Worm (Caenorhabditis elegans) whole organism, L2 larva: ENCODE results near the gene algn-9.

Experiments used
- F13H6.1 ChIP-seq: sonication (generic microtip); optimal IDR thresholded peaks from 2 replicates; lab custom pipeline; 2016; ENCODE audit warnings: missing genetic modification characterization, missing compliant biosample characterization
- R02D3.7 ChIP-seq: fragments of 150-350 bp; optimal IDR thresholded peaks from 2 replicates; lab custom pipeline; 2014; ENCODE audit warnings: missing biosample characterization, missing genetic modification characterization
- ZK546.5 ChIP-seq: sonication (generic microtip); optimal IDR thresholded peaks from 2 replicates; lab custom pipeline; 2017; ENCODE audit warnings: missing biosample characterization, missing genetic modification characterization
- aly-2 ChIP-seq: fragments of 150-350 bp; optimal IDR thresholded peaks from 2 replicates; lab custom pipeline; 2014; ENCODE audit warnings: missing biosample characterization, missing genetic modification characterization
- ama-1 ChIP-seq: fragments of 150-350 bp; optimal IDR thresholded peaks from 2 replicates; lab custom pipeline; 2018; ENCODE audit warnings: inconsistent platforms
- ceh-16 ChIP-seq: fragments of 150-350 bp; optimal IDR thresholded peaks from 2 replicates; lab custom pipeline; 2014; ENCODE audit warnings: missing biosample characterization, missing genetic modification characterization
- ceh-82 ChIP-seq: fragments of 150-350 bp; optimal IDR thresholded peaks from 2 replicates; lab custom pipeline; 2014; ENCODE audit warnings: missing biosample characterization, missing genetic modification characterization
- dmd-4 ChIP-seq: sonication (generic microtip); optimal IDR thresholded peaks from 2 replicates; lab custom pipeline; 2017; ENCODE audit warnings: missing biosample characterization, missing genetic modification characterization
- egl-27 ChIP-seq: sonication (generic microtip); optimal IDR thresholded peaks from 3 replicates; lab custom pipeline; 2017; ENCODE audit warnings: missing biosample characterization, missing genetic modification reagents, missing genetic modification characterization
- elt-3 ChIP-seq: sonication (generic microtip); optimal IDR thresholded peaks from 2 replicates; lab custom pipeline; 2017; ENCODE audit warnings: missing biosample characterization, missing genetic modification characterization
- gmeb-1 ChIP-seq: fragments of 150-350 bp; optimal IDR thresholded peaks from 2 replicates; lab custom pipeline; 2014; ENCODE audit warnings: missing biosample characterization, missing genetic modification characterization
- lin-11 ChIP-seq: fragments of 150-350 bp; sonication (generic microtip); optimal IDR thresholded peaks from 2 replicates; lab custom pipeline; 2014; ENCODE audit warnings: missing biosample characterization, missing genetic modification characterization, inconsistent platforms, mixed read lengths
- lin-39 ChIP-seq: fragments of 150-350 bp; optimal IDR thresholded peaks from 2 replicates; lab custom pipeline; 2014; ENCODE audit warnings: missing biosample characterization, missing genetic modification reagents, missing genetic modification characterization
- lsy-2 ChIP-seq, 2 experiments: fragments of 150-350 bp in 1 of 2; sonication (generic microtip) in 1 of 2; optimal IDR thresholded peaks; 2 replicates each; lab custom pipeline; 2014 to 2017; ENCODE audit warnings: missing biosample characterization in 2 of 2, missing genetic modification characterization in 2 of 2
- mab-5 ChIP-seq: fragments of 150-350 bp; optimal IDR thresholded peaks from 2 replicates; lab custom pipeline; 2014; ENCODE audit warnings: missing biosample characterization, missing genetic modification characterization
- mdl-1 ChIP-seq, 2 experiments: fragments of 150-350 bp in 1 of 2; sonication (generic microtip) in 1 of 2; optimal IDR thresholded peaks; 2 replicates each; lab custom pipeline; 2017; ENCODE audit warnings: missing biosample characterization in 2 of 2, missing genetic modification characterization in 2 of 2
- nhr-10 ChIP-seq: sonication (generic microtip); optimal IDR thresholded peaks from 2 replicates; lab custom pipeline; 2017; ENCODE audit warnings: missing biosample characterization, missing genetic modification characterization
- nhr-11 ChIP-seq: fragments of 150-350 bp; optimal IDR thresholded peaks from 2 replicates; lab custom pipeline; 2014; ENCODE audit warnings: missing biosample characterization, missing genetic modification characterization
- nhr-12 ChIP-seq: fragments of 150-350 bp; optimal IDR thresholded peaks from 2 replicates; lab custom pipeline; 2014; ENCODE audit warnings: missing biosample characterization, missing genetic modification characterization
- nhr-129 ChIP-seq: fragments of 150-350 bp; optimal IDR thresholded peaks from 2 replicates; lab custom pipeline; 2014; ENCODE audit warnings: missing biosample characterization, missing genetic modification characterization
- nhr-21 ChIP-seq: fragments of 150-350 bp; optimal IDR thresholded peaks from 2 replicates; lab custom pipeline; 2014; ENCODE audit warnings: missing biosample characterization, missing genetic modification characterization
- nhr-23 ChIP-seq: fragments of 150-350 bp; optimal IDR thresholded peaks from 2 replicates; lab custom pipeline; 2014; ENCODE audit warnings: missing biosample characterization, missing genetic modification reagents, missing genetic modification characterization
- nhr-237 ChIP-seq: fragments of 150-350 bp; optimal IDR thresholded peaks from 2 replicates; lab custom pipeline; 2014; ENCODE audit warnings: missing biosample characterization, missing genetic modification characterization
- nhr-25 ChIP-seq: fragments of 150-350 bp; sonication (generic microtip); optimal IDR thresholded peaks from 3 replicates; lab custom pipeline; 2014; ENCODE audit warnings: missing biosample characterization, missing genetic modification characterization
- nhr-6 ChIP-seq: fragments of 150-350 bp; optimal IDR thresholded peaks from 2 replicates; lab custom pipeline; 2014; ENCODE audit warnings: missing biosample characterization, missing genetic modification characterization
- nhr-77 ChIP-seq: fragments of 150-350 bp; optimal IDR thresholded peaks from 2 replicates; lab custom pipeline; 2014; ENCODE audit warnings: missing biosample characterization, missing genetic modification characterization
- sma-3 ChIP-seq: sonication (generic microtip); optimal IDR thresholded peaks from 2 replicates; lab custom pipeline; 2016; ENCODE audit warnings: missing genetic modification reagents, missing genetic modification characterization, missing compliant biosample characterization
- sma-9 ChIP-seq, 2 experiments: fragments of 150-350 bp in 1 of 2; sonication (generic microtip) in 1 of 2; optimal IDR thresholded peaks; 2 replicates each; lab custom pipeline; 2014 to 2016; ENCODE audit warnings: missing genetic modification characterization in 2 of 2, mild to moderate bottlenecking in 1 of 2, missing biosample characterization in 1 of 2, missing compliant biosample characterization in 1 of 2, missing genetic modification reagents in 1 of 2, moderate library complexity in 1 of 2
- snpc-4 ChIP-seq: fragments of 150-350 bp; optimal IDR thresholded peaks from 2 replicates; lab custom pipeline; 2014; ENCODE audit warnings: missing biosample characterization, missing genetic modification characterization
- unc-55 ChIP-seq: fragments of 150-350 bp; sonication (generic microtip); optimal IDR thresholded peaks from 3 replicates; lab custom pipeline; 2014; ENCODE audit warnings: missing biosample characterization, missing genetic modification reagents, missing genetic modification characterization
- ztf-11 ChIP-seq: sonication (generic microtip); optimal IDR thresholded peaks from 2 replicates; lab custom pipeline; 2017; ENCODE audit warnings: missing biosample characterization, missing genetic modification characterization
- ztf-4 ChIP-seq: fragments of 150-350 bp; optimal IDR thresholded peaks from 2 replicates; lab custom pipeline; 2014; ENCODE audit warnings: missing biosample characterization, missing genetic modification characterization

algn-9 gene

ce11 chrII:10574177-10574576, 10.0 kb upstream of the algn-9 start:
- no peak for TF ChIP-seq nhr-6 (tag; lab: Kevin White, UChicago)
- no peak for TF ChIP-seq aly-2 (tag; lab: Kevin White, UChicago)
- TF ChIP-seq snpc-4 (tag; lab: Kevin White, UChicago), result no peak
- no peak for TF ChIP-seq elt-3 (tag; lab: Kevin White, UChicago)
- TF ChIP-seq F13H6.1 (tag; lab: Kevin White, UChicago), result no peak
- no peak for TF ChIP-seq mdl-1 (tag; optimal IDR thresholded peaks at IDR 0.05; lab: Kevin White, UChicago)
- no peak for TF ChIP-seq lsy-2 (tag; optimal IDR thresholded peaks at IDR 0.05; lab: Kevin White, UChicago)
- no peak for TF ChIP-seq dmd-4
- no peak for TF ChIP-seq nhr-129 (tag; lab: Kevin White, UChicago)
- TF ChIP-seq nhr-12 (tag; lab: Kevin White, UChicago), result no peak
- TF ChIP-seq lin-11, result no peak
- no peak for TF ChIP-seq ceh-16 (tag; lab: Kevin White, UChicago)
- no peak for TF ChIP-seq nhr-23
- no peak for TF ChIP-seq lin-39 (tag; lab: Kevin White, UChicago)

DNA sequence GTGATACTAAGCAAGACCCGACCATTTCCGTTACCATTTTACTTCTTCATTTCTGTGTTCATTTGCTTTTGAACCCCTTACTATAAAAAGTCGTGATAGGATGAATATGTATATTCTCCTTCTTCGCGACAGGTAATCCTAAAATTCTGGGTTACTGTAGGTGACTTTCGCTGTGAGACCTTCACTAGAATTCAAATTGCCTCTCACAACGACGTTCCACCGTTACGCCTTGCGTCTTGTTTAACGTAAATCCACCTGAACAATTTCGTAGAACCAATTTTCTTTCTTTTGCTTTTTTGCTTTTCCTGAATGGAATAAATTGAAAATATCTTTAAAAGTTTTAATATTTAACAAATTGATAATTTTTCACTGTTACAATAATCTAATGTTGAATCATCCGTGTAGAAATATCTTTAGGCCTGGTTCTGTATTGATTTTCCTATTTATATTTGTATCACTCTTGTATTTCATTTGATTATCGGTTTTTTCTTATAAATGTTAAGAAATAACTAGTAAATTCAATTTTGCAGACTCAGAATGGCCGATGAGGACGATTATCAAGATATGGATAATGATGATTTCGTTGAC, 5.2 kb upstream of the algn-9 start, which contains the start of gene rpb-6:
TSS of gene rpb-6 (plus strand) at position 538 of the 588 bp plus-strand sequence.
- TF ChIP-seq unc-55 (GFP tag; lab: Kevin White, UChicago), result peak; percentile 56
- peak in 1 of 2 experiments; percentile 59 for TF ChIP-seq lsy-2 (tag; optimal IDR thresholded peaks at IDR 0.05; lab: Kevin White, UChicago)
- no peak for TF ChIP-seq nhr-77 (tag; lab: Kevin White, UChicago)
- TF ChIP-seq gmeb-1 (tag; lab: Kevin White, UChicago), result peak; percentile 78
- TF ChIP-seq, all 48 proteins: peak for 3

- TF ChIP-seq unc-55 (GFP tag; lab: Kevin White, UChicago) (no peak), nhr-12 (tag; lab: Kevin White, UChicago) (no peak), nhr-11 (tag; lab: Kevin White, UChicago) (no peak), lsy-2 (tag; optimal IDR thresholded peaks at IDR 0.05; lab: Kevin White, UChicago) (no peak), nhr-237 (no peak), egl-27 (tag; lab: Kevin White, UChicago) (no peak), ceh-82 (tag; lab: Kevin White, UChicago) (no peak), R02D3.7 (tag; lab: Kevin White, UChicago) (no peak), ama-1 (no peak), aly-2 (tag; lab: Kevin White, UChicago) (no peak), nhr-21 (tag; lab: Kevin White, UChicago) (no peak)
Measured at ce11 chrII:10579655-10580054, 4.5 kb upstream of the algn-9 start, which contains the start of gene dohh-1. Gene dohh-1, plus strand, starts transcription at chrII:10579955.

DNA sequence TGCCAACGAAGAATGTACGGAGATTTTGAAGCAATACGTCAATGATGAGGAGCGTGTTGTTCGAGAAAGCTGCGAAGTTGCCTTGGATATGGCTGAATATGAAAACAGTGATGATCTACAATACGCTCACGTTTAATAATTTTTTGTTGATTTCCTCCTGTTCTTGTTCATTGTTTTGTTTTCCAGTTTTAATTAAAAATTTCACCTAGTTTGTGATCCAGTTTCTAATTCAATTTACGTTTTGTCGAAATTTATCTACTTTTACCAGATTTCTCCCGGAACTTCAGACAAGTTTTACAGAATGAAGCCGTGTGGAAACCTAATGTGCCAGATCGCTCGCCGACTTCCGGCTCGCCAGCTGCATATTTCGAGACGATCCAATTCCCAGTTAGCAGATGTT, 3.3 kb upstream of the algn-9 start, which contains the start of gene dap-3:
TSS of gene dap-3 (plus strand) at position 301 of the 400 bp plus-strand sequence.
- TF ChIP-seq nhr-77 (tag; lab: Kevin White, UChicago) (no peak), lsy-2 (tag; optimal IDR thresholded peaks at IDR 0.05; lab: Kevin White, UChicago) (no peak), mab-5 (tag; lab: Kevin White, UChicago) (no peak), F13H6.1 (tag; lab: Kevin White, UChicago) (no peak)

ce11 chrII:10582318-10582717, 1.8 kb upstream of the algn-9 start, which contains the start of gene mrps-22:
Gene mrps-22, plus strand, starts transcription at chrII:10582618.
- TF ChIP-seq dmd-4, result no peak
- no peak for TF ChIP-seq elt-3 (tag; lab: Kevin White, UChicago)
- TF ChIP-seq sma-3 (GFP tag; lab: Kevin White, UChicago), result no peak
- TF ChIP-seq ztf-4 (tag; lab: Kevin White, UChicago), result no peak
- TF ChIP-seq mdl-1 (tag; optimal IDR thresholded peaks at IDR 0.05; lab: Kevin White, UChicago), result no peak
- no peak for TF ChIP-seq nhr-129 (tag; lab: Kevin White, UChicago)
- no peak for TF ChIP-seq nhr-10
- TF ChIP-seq nhr-6 (tag; lab: Kevin White, UChicago), result no peak
- TF ChIP-seq lin-11, result no peak
- no peak for TF ChIP-seq nhr-12 (tag; lab: Kevin White, UChicago)
- TF ChIP-seq ztf-11 (tag; lab: Kevin White, UChicago), result no peak
- no peak for TF ChIP-seq ZK546.5
- TF ChIP-seq sma-9 (GFP tag; optimal IDR thresholded peaks at IDR 0.05; lab: Kevin White, UChicago), result no peak
- TF ChIP-seq sma-9 (tag; optimal IDR thresholded peaks at IDR 0.05; lab: Kevin White, UChicago), result no peak
- no peak for TF ChIP-seq ama-1
- no peak for TF ChIP-seq nhr-25 (tag; lab: Kevin White, UChicago)
